Worm (Caenorhabditis elegans): Measurements from ENCODE around the gene suds-3.

DNA sequence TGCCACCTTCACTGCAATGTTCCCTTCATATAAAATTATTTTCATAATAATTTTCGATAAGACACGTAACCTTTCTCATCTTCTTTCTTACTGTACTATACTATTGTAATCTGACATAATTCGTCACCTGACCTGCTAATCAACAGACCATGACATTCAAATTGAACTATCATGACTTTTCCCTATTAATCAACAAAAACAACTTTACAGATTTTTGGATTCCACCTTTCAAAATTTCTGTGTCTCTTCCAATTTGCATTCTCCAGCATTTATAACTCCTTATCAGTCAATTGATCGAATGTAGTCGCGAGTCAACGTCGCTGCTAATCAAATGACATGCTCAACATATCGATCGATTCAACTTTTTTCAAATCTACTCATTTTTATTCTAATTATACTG is 41.2 kb upstream of the suds-3 start, which contains the start of gene fshr-1:
- TF ChIP-seq fkh-10 (GFP tag; optimal IDR thresholded peaks at IDR 0.05) (no peak), nhr-11 (tag; optimal IDR thresholded peaks at IDR 0.05) (no peak), tbx-2 (tag; optimal IDR thresholded peaks at IDR 0.05) (no peak), hlh-13 (GFP tag; optimal IDR thresholded peaks at IDR 0.05) (no peak), pqm-1 (tag; optimal IDR thresholded peaks at IDR 0.05) (no peak), elt-2 (tag; optimal IDR thresholded peaks at IDR 0.05) (peak; percentile 9)
